Worm (Caenorhabditis elegans) whole organism, young adult: Measurements from ENCODE around the gene sra-32.
"Not testable (repeated sequence)": the region's sequence is repeated elsewhere in the genome, so short reads cannot be mapped to it uniquely, and the experiment has no call there.

ENCODE experiments used
- F23B12.7 ChIP-seq: sonication (generic microtip); optimal IDR thresholded peaks from 2 replicates; lab custom pipeline; 2017; ENCODE audit warnings: missing genetic modification characterization, mild to moderate bottlenecking, missing compliant biosample characterization, antibody characterized with exemption, moderate library complexity; ENCODE audit not compliant: insufficient read depth
- cebp-1 ChIP-seq, 2 experiments: fragments of 200-800 bp in 1 of 2; sonication (Bioruptor generic) in 1 of 2; sonication (generic microtip) in 1 of 2; IDR thresholded peaks in 1 of 2; optimal IDR thresholded peaks in 1 of 2; 2 replicates each; pipeline versions ENCODE4 v1.3.6 to Lab custom; 2017 to 2022; ENCODE audit warnings: missing compliant biosample characterization in 2 of 2, missing genetic modification characterization in 2 of 2, mild to moderate bottlenecking in 1 of 2, missing genetic modification reagents in 1 of 2, moderate library complexity in 1 of 2
- lsy-27 ChIP-seq: sonication (generic microtip); optimal IDR thresholded peaks from 2 replicates; lab custom pipeline; 2017; ENCODE audit warnings: missing genetic modification characterization, mild to moderate bottlenecking, missing compliant biosample characterization, antibody characterized with exemption, missing genotype, borderline replicate concordance; ENCODE audit not compliant: insufficient read depth
- snpc-1.1 ChIP-seq: sonication (generic microtip); optimal IDR thresholded peaks from 2 replicates; lab custom pipeline; 2017; ENCODE audit warnings: missing genetic modification characterization, mild to moderate bottlenecking, missing compliant biosample characterization, antibody characterized with exemption, moderate library complexity, missing genotype, missing genetic modification reagents; ENCODE audit not compliant: insufficient read depth
- tbp1 ChIP-seq: fragments of 200-800 bp; sonication (Bioruptor generic); optimal IDR thresholded peaks from 2 replicates; lab custom pipeline; 2018; ENCODE audit warnings: mild to moderate bottlenecking, missing genetic modification characterization, missing compliant biosample characterization
- unc-62 ChIP-seq: fragments of 150-350 bp; optimal IDR thresholded peaks from 2 replicates; lab custom pipeline; 2014; ENCODE audit warnings: missing biosample characterization, missing genetic modification reagents, missing genetic modification characterization
- ztf-18 ChIP-seq: sonication (generic microtip); optimal IDR thresholded peaks from 2 replicates; lab custom pipeline; 2016; ENCODE audit warnings: missing genotype, mild to moderate bottlenecking, missing genetic modification characterization, missing compliant biosample characterization

ce11 chrII:4554644-4555043 lies 22.9 kb upstream of the sra-32 start:
- TF ChIP-seq ztf-18 (tag; lab: Kevin White, UChicago); lsy-27 (tag; lab: Kevin White, UChicago); unc-62 (GFP tag; lab: Kevin White, UChicago); F23B12.7 (tag; lab: Kevin White, UChicago); cebp-1 (GFP tag; IDR thresholded peaks at IDR 0.05; lab: Robert Waterston, UW); cebp-1 (tag; optimal IDR thresholded peaks at IDR 0.05; lab: Kevin White, UChicago); tbp1 (GFP tag; lab: Kevin White, UChicago); snpc-1.1 (tag; lab: Kevin White, UChicago): not testable (repeated sequence)
